Worm (Caenorhabditis elegans) whole organism, late embryonic: Measurements from ENCODE around the gene T05A7.11.

Experiments used
- K09A11.1 ChIP-seq: sonication (generic microtip); optimal IDR thresholded peaks from 2 replicates; lab custom pipeline; 2017; ENCODE audit warnings: antibody characterized with exemption, mild to moderate bottlenecking, missing genetic modification characterization, missing compliant biosample characterization; ENCODE audit not compliant: insufficient read depth
- dmd-4 ChIP-seq: sonication (generic microtip); optimal IDR thresholded peaks from 2 replicates; lab custom pipeline; 2016; ENCODE audit warnings: borderline replicate concordance, missing genetic modification characterization, missing compliant biosample characterization
- hlh-6 ChIP-seq: sonication (generic microtip); optimal IDR thresholded peaks from 2 replicates; lab custom pipeline; 2016; ENCODE audit warnings: missing genotype, missing genetic modification characterization, missing compliant biosample characterization

DNA sequence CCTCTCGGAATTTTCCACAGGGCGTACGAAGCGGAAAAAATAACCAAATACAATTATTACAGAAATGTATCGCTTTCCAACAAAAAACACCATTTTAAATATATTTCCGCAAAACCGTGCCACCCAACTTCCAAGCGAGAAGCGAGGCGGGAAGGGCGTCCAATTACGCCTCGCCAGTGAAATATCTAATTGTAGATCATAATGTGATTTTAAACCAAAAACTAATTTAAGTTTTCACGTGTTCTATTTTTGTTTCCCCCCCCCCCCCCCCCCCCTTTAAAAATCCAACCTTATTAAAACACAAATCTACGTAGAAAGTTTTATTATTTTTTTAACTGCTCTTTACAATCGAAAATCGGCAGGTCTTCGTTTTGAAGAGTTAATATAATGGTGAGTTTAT lies 24.2 kb upstream of the T05A7.11 start, which contains the start of gene F10G7.12:
- TF ChIP-seq hlh-6 (tag; lab: Kevin White, UChicago) (no peak), K09A11.1 (no peak), dmd-4 (tag; lab: Kevin White, UChicago) (no peak)
